Worm (Caenorhabditis elegans): ENCODE results near the gene C49F8.15.

- no peak for TF ChIP-seq F37B4.10 (GFP tag; IDR thresholded peaks at IDR 0.05)
- TF ChIP-seq die-1 (tag; optimal IDR thresholded peaks at IDR 0.05): no peak
- TF ChIP-seq attf-6 (GFP tag; IDR thresholded peaks at IDR 0.05): no peak
- TF ChIP-seq Y53F4B.3 (GFP tag; IDR thresholded peaks at IDR 0.05): no peak
- no peak for TF ChIP-seq Y79H2A.3 (GFP tag; conservative IDR thresholded peaks at IDR 0.05)
- no peak for TF ChIP-seq zfh-2 (GFP tag; conservative IDR thresholded peaks at IDR 0.05)
- no peak for TF ChIP-seq efl-1 (GFP tag; optimal IDR thresholded peaks at IDR 0.05)
- TF ChIP-seq egrh-3 (GFP tag; IDR thresholded peaks at IDR 0.05): no peak
These were observed 8.9 kb downstream of the C49F8.15 start for ce11 chrX:13353530-13353929.

All from whole organism, young adult.